Worm (Caenorhabditis elegans): ENCODE measurements around the gene tdo-2.

Gene tdo-2

ce11 chrIII:5938013-5938412 is 18.3 kb upstream of the tdo-2 start:
- peak; percentile 2 for TF ChIP-seq madf-10 (tag; optimal IDR thresholded peaks at IDR 0.05)
- no peak for TF ChIP-seq C17E4.6 (GFP tag; IDR thresholded peaks at IDR 0.05)
- peak; percentile 66 for TF ChIP-seq nhr-80 (tag; optimal IDR thresholded peaks at IDR 0.05)
- TF ChIP-seq ceh-27 (GFP tag; optimal IDR thresholded peaks at IDR 0.05): peak; percentile 17
- peak; percentile 36 for TF ChIP-seq die-1 (tag; optimal IDR thresholded peaks at IDR 0.05)
- no peak for TF ChIP-seq ccch-3 (GFP tag; optimal IDR thresholded peaks at IDR 0.05)
- TF ChIP-seq athp-1 (tag; optimal IDR thresholded peaks at IDR 0.05): no peak
- TF ChIP-seq lir-1 (GFP tag; conservative IDR thresholded peaks at IDR 0.05): no peak
- TF ChIP-seq mel-28 (tag; optimal IDR thresholded peaks at IDR 0.05; ENCODE audit: borderline replicate concordance): no peak
- peak; percentile 46; the same call in 1 of the 2 replicates for TF ChIP-seq C06A6.2 (GFP tag; conservative IDR thresholded peaks at IDR 0.05)
- TF ChIP-seq K11D2.4 (GFP tag; IDR thresholded peaks at IDR 0.05): 0 out of 2 replicates have a peak, but pooled peaks have one; percentile 13
- TF ChIP-seq dox-1 (GFP tag; IDR thresholded peaks at IDR 0.05): no peak
- peak; percentile 61 for TF ChIP-seq lin-40 (tag; optimal IDR thresholded peaks at IDR 0.05)
- no peak for TF ChIP-seq cebp-2 (GFP tag; IDR thresholded peaks at IDR 0.05)
- TF ChIP-seq ekl-4 (GFP tag; IDR thresholded peaks at IDR 0.05): 0 out of 2 replicates have a peak, but pooled peaks have one; percentile 16
- no peak for TF ChIP-seq ztf-3 (GFP tag; optimal IDR thresholded peaks at IDR 0.05)
- TF ChIP-seq T26A5.8 (tag; optimal IDR thresholded peaks at IDR 0.05): no peak
- TF ChIP-seq ceh-91 (GFP tag; IDR thresholded peaks at IDR 0.05): no peak
- TF ChIP-seq F57C9.4 (tag; optimal IDR thresholded peaks at IDR 0.05): no peak
- TF ChIP-seq nfya-2 (GFP tag; IDR thresholded peaks at IDR 0.05): no peak
- no peak for TF ChIP-seq nhr-179 (tag; optimal IDR thresholded peaks at IDR 0.05)
- no peak for TF ChIP-seq sea-2 (GFP tag; IDR thresholded peaks at IDR 0.05)
- no peak for TF ChIP-seq Y53F4B.3 (GFP tag; IDR thresholded peaks at IDR 0.05)
- TF ChIP-seq K12H6.12 (tag; optimal IDR thresholded peaks at IDR 0.05): peak; percentile 57
- peak; percentile 29 for TF ChIP-seq chd-7 (tag; optimal IDR thresholded peaks at IDR 0.05)
- 0 out of 2 replicates have a peak, but pooled peaks have one; percentile 24 for TF ChIP-seq Y95B8A.8 (GFP tag; IDR thresholded peaks at IDR 0.05)
- TF ChIP-seq let-607 (tag; optimal IDR thresholded peaks at IDR 0.05): peak in 1 of 2 experiments; percentile 24
- TF ChIP-seq lin-35 (GFP tag; optimal IDR thresholded peaks at IDR 0.05): peak in 1 of 3 experiments; percentile 29
- no peak for TF ChIP-seq cebp-1 (GFP tag; IDR thresholded peaks at IDR 0.05)
- TF ChIP-seq cebp-1 (tag; optimal IDR thresholded peaks at IDR 0.05): peak; percentile 72
- TF ChIP-seq ztf-26 (tag; optimal IDR thresholded peaks at IDR 0.05): peak; percentile 39
- no peak for TF ChIP-seq snpc-1.3 (tag; optimal IDR thresholded peaks at IDR 0.05; ENCODE audit: insufficient read depth)
- TF ChIP-seq somi-1 (GFP tag; optimal IDR thresholded peaks at IDR 0.05): no peak
- no peak for TF ChIP-seq dpl-1 (GFP tag; optimal IDR thresholded peaks at IDR 0.05)
- TF ChIP-seq ztf-22 (GFP tag; optimal IDR thresholded peaks at IDR 0.05): no peak
- peak; percentile 27 for TF ChIP-seq attf-5 (GFP tag; optimal IDR thresholded peaks at IDR 0.05)
- TF ChIP-seq tlf-1 (GFP tag; optimal IDR thresholded peaks at IDR 0.05): no peak
- no peak for TF ChIP-seq Y79H2A.3 (GFP tag; conservative IDR thresholded peaks at IDR 0.05)

- no peak for TF ChIP-seq madf-8 (GFP tag; conservative IDR thresholded peaks at IDR 0.05)
- TF ChIP-seq tlf-1 (GFP tag; optimal IDR thresholded peaks at IDR 0.05): no peak
- TF ChIP-seq madf-10 (tag; optimal IDR thresholded peaks at IDR 0.05): peak; percentile 17
- TF ChIP-seq chd-7 (tag; optimal IDR thresholded peaks at IDR 0.05): no peak
- TF ChIP-seq Y56A3A.18 (GFP tag; IDR thresholded peaks at IDR 0.05): no peak
- no peak for TF ChIP-seq F57C9.4 (tag; optimal IDR thresholded peaks at IDR 0.05)
- no peak for TF ChIP-seq ccch-3 (GFP tag; optimal IDR thresholded peaks at IDR 0.05)
- no peak for TF ChIP-seq hlh-26 (GFP tag; conservative IDR thresholded peaks at IDR 0.05)
- no peak for TF ChIP-seq dox-1 (GFP tag; IDR thresholded peaks at IDR 0.05)
- no peak for TF ChIP-seq lsl-1 (GFP tag; optimal IDR thresholded peaks at IDR 0.05)
- peak; percentile 62 for TF ChIP-seq cebp-1 (GFP tag; IDR thresholded peaks at IDR 0.05)
- peak; percentile 88 for TF ChIP-seq cebp-1 (tag; optimal IDR thresholded peaks at IDR 0.05)
These were observed 17.2 kb upstream of the tdo-2 start, which contains the start of gene EGAP1.1 for ce11 chrIII:5936992-5937391. TSS of gene EGAP1.1 (minus strand) at chrIII:5937220.
